Fruit fly (Drosophila melanogaster): ENCODE data around the gene CG3081.

DNA sequence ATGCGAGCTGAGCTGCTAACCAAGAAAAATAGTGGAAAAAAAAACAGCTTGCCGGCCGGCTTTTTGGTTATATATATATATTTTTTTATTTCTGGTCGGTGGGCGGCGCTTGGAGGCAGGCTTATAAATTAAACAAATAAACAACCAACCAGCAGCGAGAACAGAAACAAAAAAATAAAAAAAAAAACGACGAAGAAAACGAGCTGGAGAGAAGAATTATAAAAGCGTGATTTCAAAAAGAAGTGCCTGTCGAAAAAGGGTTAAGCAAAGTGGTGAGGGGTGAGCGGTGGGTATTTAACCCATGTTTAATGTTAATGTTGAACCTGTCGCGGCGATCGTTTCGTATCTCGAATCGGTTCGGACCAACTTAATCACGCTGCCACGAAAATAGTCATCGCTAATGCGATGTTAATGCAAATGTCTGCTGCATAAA is 27.4 kb upstream of the CG3081 start:
- TF ChIP-seq CG8478 (optimal IDR thresholded peaks at IDR 0.05) (no peak), CTCF (optimal IDR thresholded peaks at IDR 0.05) (no peak)

Measured in S2 (cell line).